Worm (Caenorhabditis elegans): ENCODE results near the gene T03F7.6.

ce11 chrV:11260622-11261021 is 33.9 kb upstream of the T03F7.6 start, which contains the start of gene F07B10.7:
- TF ChIP-seq lin-39 (tag; optimal IDR thresholded peaks at IDR 0.05) = no peak
- no peak for TF ChIP-seq aly-2 (tag; optimal IDR thresholded peaks at IDR 0.05)
- no peak for TF ChIP-seq lin-13 (GFP tag; optimal IDR thresholded peaks at IDR 0.05)
- no peak for TF ChIP-seq ceh-82 (tag; optimal IDR thresholded peaks at IDR 0.05)
- no peak for TF ChIP-seq nhr-10 (tag; optimal IDR thresholded peaks at IDR 0.05)
- TF ChIP-seq ama-1 (optimal IDR thresholded peaks at IDR 0.05) = no peak
- no peak for TF ChIP-seq unc-55 (GFP tag; optimal IDR thresholded peaks at IDR 0.05)
- TF ChIP-seq zag-1 (tag; optimal IDR thresholded peaks at IDR 0.05) = no peak

All from whole organism, L2 larva.